Worm (Caenorhabditis elegans) whole organism, mixed stage, embryonic: ENCODE data around the gene lhpp-1.
A peak's percentile ranks its signal among the peaks of the same experiment; 100 is the strongest.

Source experiments
- bed-3 ChIP-seq: fragments of 200-800 bp; sonication (Bioruptor generic); optimal IDR thresholded peaks from 3 replicates; lab custom pipeline; 2018; ENCODE audit warnings: mild to moderate bottlenecking, missing genetic modification characterization, moderate library complexity, missing compliant biosample characterization
- blmp-1 ChIP-seq: fragments of 150-350 bp; optimal IDR thresholded peaks from 2 replicates; lab custom pipeline; 2014; ENCODE audit warnings: missing biosample characterization, missing genetic modification characterization
- ceh-39 ChIP-seq: fragments of 150-350 bp; optimal IDR thresholded peaks from 2 replicates; lab custom pipeline; 2014; ENCODE audit warnings: missing biosample characterization, missing genetic modification characterization
- ceh-43 ChIP-seq: fragments of 200-800 bp; sonication (Bioruptor generic); optimal IDR thresholded peaks from 2 replicates; lab custom pipeline; 2018; ENCODE audit warnings: mild to moderate bottlenecking, missing genetic modification characterization, moderate library complexity, missing compliant biosample characterization
- ceh-83 ChIP-seq: fragments of 200-800 bp; sonication (Bioruptor generic); optimal IDR thresholded peaks from 2 replicates; lab custom pipeline; 2018; ENCODE audit warnings: mild to moderate bottlenecking, missing genetic modification characterization, missing compliant biosample characterization
- cnd-1 ChIP-seq: fragments of 200-800 bp; sonication (Bioruptor generic); optimal IDR thresholded peaks from 2 replicates; lab custom pipeline; 2018; ENCODE audit warnings: mild to moderate bottlenecking, missing genetic modification characterization, missing compliant biosample characterization
- elt-1 ChIP-seq: sonication (generic microtip); optimal IDR thresholded peaks from 2 replicates; lab custom pipeline; 2017; ENCODE audit warnings: missing genetic modification characterization, mild to moderate bottlenecking, missing compliant biosample characterization, antibody characterized with exemption, moderate library complexity, borderline replicate concordance; ENCODE audit not compliant: insufficient read depth
- elt-3 ChIP-seq: fragments of 150-350 bp; optimal IDR thresholded peaks from 2 replicates; lab custom pipeline; 2014; ENCODE audit warnings: missing biosample characterization, missing genetic modification characterization
- hlh-1 ChIP-seq: fragments of 150-350 bp; optimal IDR thresholded peaks from 2 replicates; lab custom pipeline; 2014; ENCODE audit warnings: missing biosample characterization, missing genetic modification reagents, missing genetic modification characterization
- lin-13 ChIP-seq: fragments of 150-350 bp; optimal IDR thresholded peaks from 2 replicates; lab custom pipeline; 2014; ENCODE audit warnings: missing biosample characterization, missing genetic modification characterization
- mab-5 ChIP-seq: fragments of 150-350 bp; optimal IDR thresholded peaks from 2 replicates; lab custom pipeline; 2014; ENCODE audit warnings: missing biosample characterization, missing genetic modification characterization
- mep-1 ChIP-seq: fragments of 150-350 bp; optimal IDR thresholded peaks from 2 replicates; lab custom pipeline; 2017; ENCODE audit warnings: missing biosample characterization, missing genetic modification reagents, missing genetic modification characterization, inconsistent platforms
- mls-2 ChIP-seq: sonication (generic microtip); optimal IDR thresholded peaks from 2 replicates; lab custom pipeline; 2016; ENCODE audit warnings: mild to moderate bottlenecking, missing genetic modification characterization, moderate library complexity, missing compliant biosample characterization
- nhr-12 ChIP-seq: fragments of 150-350 bp; optimal IDR thresholded peaks from 2 replicates; lab custom pipeline; 2014; ENCODE audit warnings: missing biosample characterization, missing genetic modification characterization
- nhr-2 ChIP-seq: fragments of 150-350 bp; optimal IDR thresholded peaks from 2 replicates; lab custom pipeline; 2014; ENCODE audit warnings: missing biosample characterization, missing genetic modification characterization
- nhr-237 ChIP-seq: fragments of 150-350 bp; optimal IDR thresholded peaks from 2 replicates; lab custom pipeline; 2014; ENCODE audit warnings: missing biosample characterization, missing genetic modification characterization
- nhr-28 ChIP-seq: fragments of 150-350 bp; optimal IDR thresholded peaks from 2 replicates; lab custom pipeline; 2014; ENCODE audit warnings: missing biosample characterization, missing genetic modification characterization
- pha-4 ChIP-seq: fragments of 150-350 bp; optimal IDR thresholded peaks from 2 replicates; lab custom pipeline; 2018; ENCODE audit warnings: missing biosample characterization, missing genetic modification reagents, missing genetic modification characterization
- sem-2 ChIP-seq: fragments of 200-800 bp; sonication (Bioruptor generic); optimal IDR thresholded peaks from 2 replicates; lab custom pipeline; 2018; ENCODE audit warnings: mild to moderate bottlenecking, missing genetic modification characterization, missing compliant biosample characterization
- snpc-4 ChIP-seq: fragments of 150-350 bp; optimal IDR thresholded peaks from 2 replicates; lab custom pipeline; 2014; ENCODE audit warnings: missing biosample characterization, missing genetic modification characterization
- unc-120 ChIP-seq: sonication (generic microtip); optimal IDR thresholded peaks from 2 replicates; lab custom pipeline; 2017; ENCODE audit warnings: missing genetic modification characterization, missing compliant biosample characterization; ENCODE audit not compliant: poor library complexity, severe bottlenecking
- unc-62 ChIP-seq: fragments of 150-350 bp; optimal IDR thresholded peaks from 2 replicates; lab custom pipeline; 2014; ENCODE audit warnings: missing biosample characterization, missing genetic modification reagents, missing genetic modification characterization
- zip-8 ChIP-seq: fragments of 150-350 bp; optimal IDR thresholded peaks from 2 replicates; lab custom pipeline; 2014; ENCODE audit warnings: missing biosample characterization, missing genetic modification characterization
- ztf-11 ChIP-seq: fragments of 150-350 bp; optimal IDR thresholded peaks from 2 replicates; lab custom pipeline; 2014; ENCODE audit warnings: missing biosample characterization, missing genetic modification characterization

Gene lhpp-1

ce11 chrV:12094030-12094429, 17.6 kb downstream of the lhpp-1 start, which contains the start of gene nhr-208:
Gene nhr-208 (plus strand): TSS chrV:12094317.
- TF ChIP-seq ceh-43 (GFP tag; lab: Kevin White, UChicago) (no peak), elt-3 (tag; lab: Kevin White, UChicago) (no peak), elt-1 (tag; lab: Kevin White, UChicago) (peak; percentile 42)

- TF ChIP-seq blmp-1 (tag; lab: Kevin White, UChicago), result no peak
- TF ChIP-seq ceh-39 (tag; lab: Kevin White, UChicago), result no peak
- no peak for TF ChIP-seq ztf-11 (tag; lab: Kevin White, UChicago)
- no peak for TF ChIP-seq nhr-12 (tag; lab: Kevin White, UChicago)
Observed at ce11 chrV:12091759-12092158, 19.8 kb downstream of the lhpp-1 start, which contains the start of gene nhr-206. Gene nhr-206 (plus strand): TSS chrV:12092006.

- TF ChIP-seq mls-2 (tag; lab: Kevin White, UChicago) (no peak), cnd-1 (tag; lab: Kevin White, UChicago) (no peak), ceh-43 (GFP tag; lab: Kevin White, UChicago) (no peak), ztf-11 (tag; lab: Kevin White, UChicago) (no peak), hlh-1 (tag; lab: Kevin White, UChicago) (no peak), nhr-2 (tag; lab: Kevin White, UChicago) (no peak), nhr-28 (tag; lab: Kevin White, UChicago) (no peak), sem-2 (GFP tag; lab: Kevin White, UChicago) (no peak), ceh-83 (GFP tag; lab: Kevin White, UChicago) (no peak), pha-4 (tag; lab: Kevin White, UChicago) (no peak), mab-5 (no peak), lin-13 (no peak), mep-1 (tag; lab: Kevin White, UChicago) (no peak)
Observed at ce11 chrV:12088773-12089172, 22.8 kb downstream of the lhpp-1 start, which contains the start of gene R07B7.12. Gene R07B7.12 (plus strand): TSS chrV:12089073.

ce11 chrV:12086934-12087333, 24.7 kb downstream of the lhpp-1 start, which contains the start of gene gana-1:
Gene gana-1 (plus strand): TSS chrV:12087234.
- TF ChIP-seq nhr-2 (tag; lab: Kevin White, UChicago), result no peak
- no peak for TF ChIP-seq unc-62 (GFP tag; lab: Kevin White, UChicago)
- no peak for TF ChIP-seq unc-120 (tag; lab: Kevin White, UChicago)
- no peak for TF ChIP-seq sem-2 (GFP tag; lab: Kevin White, UChicago)
- TF ChIP-seq nhr-12 (tag; lab: Kevin White, UChicago), result no peak
- no peak for TF ChIP-seq snpc-4

- TF ChIP-seq hlh-1 (tag; lab: Kevin White, UChicago), result peak; percentile 67
- no peak for TF ChIP-seq sem-2 (GFP tag; lab: Kevin White, UChicago)
- TF ChIP-seq, all 35 proteins: peak for 1
Observed at ce11 chrV:12085867-12086634, 25.6 kb downstream of the lhpp-1 start.

- TF ChIP-seq nhr-12 (tag; lab: Kevin White, UChicago), result no peak
Observed at ce11 chrV:12084216-12084615, 27.4 kb downstream of the lhpp-1 start, which contains the start of gene R07B7.8. Gene R07B7.8 (minus strand): TSS chrV:12084316.

ce11 chrV:12082932-12083331, 28.7 kb downstream of the lhpp-1 start, which contains the start of gene R07B7.10:
Gene R07B7.10 (plus strand): TSS chrV:12083216.
- no peak for TF ChIP-seq nhr-237 (tag; lab: Kevin White, UChicago)
- no peak for TF ChIP-seq zip-8 (tag; lab: Kevin White, UChicago)
- no peak for TF ChIP-seq ceh-43 (GFP tag; lab: Kevin White, UChicago)

- TF ChIP-seq nhr-28 (tag; lab: Kevin White, UChicago) (no peak), bed-3 (GFP tag; lab: Kevin White, UChicago) (no peak)
- TF ChIP-seq, all 35 proteins: peak for 0
Observed at ce11 chrV:12080274-12080673, 31.3 kb downstream of the lhpp-1 start, which contains the start of gene R07B7.9. Gene R07B7.9 (minus strand): TSS chrV:12080374.
